Worm (Caenorhabditis elegans) whole organism, L4 larva: ENCODE data around the gene F19C7.2.

Source experiments
- jun-1 ChIP-seq: fragments of 150-350 bp; optimal IDR thresholded peaks from 2 replicates; lab custom pipeline; 2014; ENCODE audit warnings: missing biosample characterization, missing genetic modification reagents, missing genetic modification characterization
- unc-130 ChIP-seq: sonication (generic microtip); optimal IDR thresholded peaks from 2 replicates; lab custom pipeline; 2016; ENCODE audit warnings: missing genetic modification reagents, missing genetic modification characterization, missing compliant biosample characterization

- TF ChIP-seq unc-130 (GFP tag; lab: Kevin White, UChicago): no peak
- no peak for TF ChIP-seq jun-1 (tag; lab: Kevin White, UChicago)
Measured at ce11 chrIV:4640941-4641340, 41.2 kb downstream of the F19C7.2 start.
